Fruit fly (Drosophila melanogaster): ENCODE data around the gene CG18179.

CG18179 gene

DNA sequence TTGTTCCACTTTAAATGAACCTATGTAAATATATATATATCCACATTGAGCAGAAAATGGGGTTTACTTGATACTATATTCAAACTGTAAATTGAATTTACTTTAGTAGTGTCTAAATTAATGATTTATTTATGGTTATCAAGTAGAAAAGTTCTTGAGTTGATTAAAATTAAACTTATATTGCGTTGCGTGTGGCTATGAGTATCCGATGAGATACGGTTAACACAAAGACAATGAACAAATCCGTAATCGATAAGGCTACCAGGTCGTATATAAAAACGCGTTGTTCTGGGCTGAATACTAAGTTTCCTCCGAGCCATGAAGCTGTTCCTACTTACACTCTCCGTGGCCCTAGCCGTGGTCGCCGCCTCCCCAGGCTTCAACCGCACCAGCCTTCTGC lies at the start of gene CG18179:
CG18179 (plus strand) TSS at position 301 of the 400 bp plus-strand sequence.
- peak; percentile 16 for TF ChIP-seq svp (GFP tag)
- no peak for TF ChIP-seq eg (GFP tag; IDR thresholded peaks at IDR 0.05)
- TF ChIP-seq CG11902 (GFP tag; optimal IDR thresholded peaks at IDR 0.05) = no peak
- no peak for TF ChIP-seq Sox14 (GFP tag; optimal IDR thresholded peaks at IDR 0.05)

DNA sequence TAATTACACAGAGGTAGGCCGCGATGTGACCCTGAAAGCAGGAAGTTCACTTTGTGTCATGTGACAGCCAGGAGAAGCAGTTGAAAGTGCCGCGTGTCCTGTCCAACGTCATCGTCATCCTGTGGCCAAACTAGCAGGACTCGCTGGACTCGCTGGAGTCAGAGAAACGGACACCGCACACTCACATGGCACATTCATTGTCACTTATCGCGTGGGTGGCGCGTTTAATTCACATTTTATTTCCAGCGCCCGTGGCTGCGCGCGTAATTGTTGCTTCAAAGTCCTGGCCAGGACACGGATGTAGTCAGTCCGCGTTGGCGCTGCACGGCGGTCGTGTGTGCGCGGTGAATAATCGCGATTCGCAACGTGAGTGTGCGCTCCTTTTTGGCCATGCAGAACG lies 41.6 kb upstream of the CG18179 start, which contains the start of gene Tmc:
Tmc (plus strand) TSS at position 301 of the 400 bp plus-strand sequence.
- no peak for TF ChIP-seq fd59A (GFP tag; optimal IDR thresholded peaks at IDR 0.05)
- no peak for TF ChIP-seq CG11294 (GFP tag; IDR thresholded peaks at IDR 0.05)
- no peak for TF ChIP-seq Hr39 (GFP tag; optimal IDR thresholded peaks at IDR 0.05)

DNA sequence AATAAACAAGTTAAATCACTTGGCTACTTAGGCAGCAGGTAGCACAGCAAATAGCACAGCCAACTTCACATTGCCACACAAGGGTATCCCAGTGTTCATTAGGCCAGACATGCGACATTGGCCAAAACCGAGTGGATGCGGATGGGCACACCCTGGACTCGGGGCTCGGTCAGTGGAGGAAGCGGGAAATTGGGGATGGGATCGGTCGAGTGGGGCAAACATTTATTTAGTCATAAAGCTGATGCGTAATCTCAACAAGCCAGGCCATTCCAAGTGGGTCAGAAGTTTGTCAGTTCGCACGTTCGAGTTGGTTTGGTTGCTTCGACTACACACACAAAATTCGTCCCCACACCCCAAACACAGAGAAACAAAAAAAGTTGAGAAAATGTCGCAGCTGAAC lies 40.4 kb upstream of the CG18179 start, which contains the start of gene CG3222:
CG3222 (plus strand) TSS at position 301 of the 400 bp plus-strand sequence.
- TF ChIP-seq CG15336 (GFP tag; IDR thresholded peaks at IDR 0.05) (no peak), CG8632 (GFP tag; optimal IDR thresholded peaks at IDR 0.05) (no peak), vri (GFP tag; optimal IDR thresholded peaks at IDR 0.05) (no peak), CG8119 (GFP tag; IDR thresholded peaks at IDR 0.05) (no peak), Hr38 (GFP tag; optimal IDR thresholded peaks at IDR 0.05) (no peak), OdsH (GFP tag; optimal IDR thresholded peaks at IDR 0.05) (no peak), ss (GFP tag; optimal IDR thresholded peaks at IDR 0.05) (no peak), Hr39 (GFP tag; optimal IDR thresholded peaks at IDR 0.05) (no peak), CG6792 (GFP tag; optimal IDR thresholded peaks at IDR 0.05) (no peak), acj6 (GFP tag; optimal IDR thresholded peaks at IDR 0.05) (no peak), CG7368 (GFP tag; optimal IDR thresholded peaks at IDR 0.05) (no peak), Smox (GFP tag; optimal IDR thresholded peaks at IDR 0.05) (no peak), CG8319 (GFP tag; optimal IDR thresholded peaks at IDR 0.05) (no peak), Sox15 (GFP tag; optimal IDR thresholded peaks at IDR 0.05) (no peak)

DNA sequence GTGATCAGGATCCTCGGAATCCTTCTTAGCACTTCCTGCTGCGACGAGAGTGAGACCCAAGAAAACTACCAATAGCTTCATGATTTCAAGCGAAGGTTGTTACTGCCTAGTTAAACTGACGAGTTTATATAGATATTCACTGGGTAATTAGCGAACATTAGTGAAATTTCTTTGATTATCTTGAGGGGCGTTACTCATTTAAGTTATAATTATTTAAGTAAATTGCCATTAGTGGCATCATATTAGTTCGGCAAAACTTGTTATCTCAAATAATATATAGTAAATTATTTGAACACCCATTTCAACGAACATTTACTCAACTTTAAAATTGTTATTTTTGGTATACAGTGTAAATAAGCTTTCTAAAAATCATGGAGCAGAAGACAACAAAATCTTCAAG lies 37.8 kb upstream of the CG18179 start, which contains the start of the genes CG3088 and CG3306:
CG3088 (minus strand) TSS at position 101 of the 400 bp plus-strand sequence.
CG3306 (plus strand) TSS at position 299 of the 400 bp plus-strand sequence.
- no peak for TF ChIP-seq pdm3 (GFP tag; optimal IDR thresholded peaks at IDR 0.05)
- TF ChIP-seq CG6163 (GFP tag; IDR thresholded peaks at IDR 0.05) = no peak
- TF ChIP-seq spab (GFP tag; optimal IDR thresholded peaks at IDR 0.05) = no peak
- TF ChIP-seq CG8119 (GFP tag; IDR thresholded peaks at IDR 0.05) = no peak
- no peak for TF ChIP-seq fkh (GFP tag; optimal IDR thresholded peaks at IDR 0.05)

DNA sequence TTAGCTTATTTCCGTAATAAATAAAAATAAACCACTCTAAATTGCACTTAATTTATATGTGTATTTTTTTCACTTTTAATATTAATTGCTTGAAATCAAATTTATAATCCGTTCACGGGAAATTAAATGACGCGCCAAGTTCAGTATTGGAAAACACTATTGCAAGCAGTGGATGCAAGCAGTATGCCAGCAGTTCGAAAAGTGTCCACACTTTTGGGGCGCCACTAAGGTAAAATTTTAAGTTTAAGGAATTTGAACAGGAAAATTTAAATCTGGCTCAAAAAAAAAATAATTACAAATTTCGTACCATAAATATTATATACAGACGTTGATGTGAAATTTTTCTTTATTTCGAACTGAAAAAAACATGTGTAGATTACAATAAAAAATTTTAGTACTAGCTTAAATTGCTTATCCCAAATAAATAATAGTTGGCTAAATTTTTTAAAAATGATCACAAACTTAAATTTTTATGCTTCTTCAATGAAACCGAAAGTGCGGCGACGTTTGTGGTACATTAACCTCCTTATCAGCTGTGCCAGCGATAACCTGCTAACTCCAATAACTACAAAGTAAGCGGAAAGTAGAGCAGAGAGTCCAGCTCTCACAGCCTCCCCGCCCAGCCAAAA lies 25.0 kb upstream of the CG18179 start:
- TF ChIP-seq cyc (GFP tag; optimal IDR thresholded peaks at IDR 0.05) = peak; percentile 64
- TF ChIP-seq lz (GFP tag; optimal IDR thresholded peaks at IDR 0.05) = peak; percentile 27
- TF ChIP-seq eg (GFP tag; IDR thresholded peaks at IDR 0.05) = no peak
- TF ChIP-seq ss (GFP tag; optimal IDR thresholded peaks at IDR 0.05) = no peak
- TF ChIP-seq CG11902 (GFP tag; optimal IDR thresholded peaks at IDR 0.05) = peak; percentile 20
- TF ChIP-seq Blimp-1 (GFP tag; optimal IDR thresholded peaks at IDR 0.05) = peak; percentile 75
- TF ChIP-seq fkh (GFP tag; optimal IDR thresholded peaks at IDR 0.05) = no peak
- TF ChIP-seq CG3919 (GFP tag; optimal IDR thresholded peaks at IDR 0.05) = peak; percentile 19

DNA sequence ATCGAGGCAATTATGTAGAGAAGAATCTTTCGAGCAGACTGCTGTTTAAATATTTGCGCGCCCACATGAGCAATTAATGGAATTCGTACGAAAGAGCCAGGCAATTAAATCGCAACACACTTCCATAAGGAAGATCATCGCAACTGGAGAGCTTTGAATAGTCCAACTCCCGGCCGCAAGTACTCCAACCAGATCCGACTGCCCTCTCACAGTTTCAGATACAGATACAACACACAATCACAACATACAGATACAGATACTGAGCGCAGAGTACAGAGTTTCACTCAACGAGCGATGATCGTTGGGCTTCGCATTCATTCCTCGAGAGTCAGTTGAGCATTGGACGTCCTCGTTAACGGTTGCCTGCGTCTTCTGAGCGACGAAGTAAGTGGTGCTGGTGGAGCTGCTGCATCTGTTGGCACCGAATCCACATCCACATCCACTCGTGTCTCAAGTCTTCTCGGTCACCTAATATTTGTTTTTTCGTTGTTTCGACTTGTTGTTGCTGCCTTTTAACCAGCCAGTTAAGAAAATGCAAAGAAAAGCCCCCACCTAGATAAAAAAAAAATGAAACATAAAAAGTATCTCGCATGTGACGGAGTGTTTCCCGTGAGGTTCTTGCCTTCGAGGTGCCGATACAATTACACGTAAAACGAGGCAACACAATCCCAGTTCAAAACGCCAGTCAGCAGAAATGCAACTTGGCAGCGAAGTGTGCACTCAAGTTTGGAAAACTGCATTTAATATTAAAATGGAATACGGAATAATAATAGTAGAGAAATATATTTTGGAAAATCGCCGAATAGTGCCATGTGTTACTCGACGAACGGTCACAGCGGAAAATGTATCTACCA lies 24.3 kb upstream of the CG18179 start, which contains the start of gene LanB2:
LanB2 (plus strand) TSS at position 326 of the 854 bp plus-strand sequence.
- TF ChIP-seq OdsH (GFP tag; optimal IDR thresholded peaks at IDR 0.05) (no peak), esn (GFP tag; optimal IDR thresholded peaks at IDR 0.05) (peak; percentile 8), CG1621 (tag; optimal IDR thresholded peaks at IDR 0.05) (peak; percentile 39), CG6276 (GFP tag; optimal IDR thresholded peaks at IDR 0.05) (no peak), CG34406 (GFP tag; optimal IDR thresholded peaks at IDR 0.05) (peak; percentile 6), salr (GFP tag; optimal IDR thresholded peaks at IDR 0.05) (no peak), CG8319 (GFP tag; optimal IDR thresholded peaks at IDR 0.05) (no peak), CG3919 (GFP tag; optimal IDR thresholded peaks at IDR 0.05) (no peak), CG11294 (GFP tag; IDR thresholded peaks at IDR 0.05) (no peak), Eip78C (GFP tag) (peak; percentile 67), CG15336 (GFP tag; IDR thresholded peaks at IDR 0.05) (peak; percentile 30; the same call in 1 of the 2 replicates), acj6 (GFP tag; optimal IDR thresholded peaks at IDR 0.05) (no peak), Gug (GFP tag; IDR thresholded peaks at IDR 0.05) (no peak), Hr4 (GFP tag; optimal IDR thresholded peaks at IDR 0.05) (no peak), fd59A (GFP tag; optimal IDR thresholded peaks at IDR 0.05) (no peak), CG11762 (GFP tag; optimal IDR thresholded peaks at IDR 0.05; ENCODE audit: insufficient read depth) (no peak), fkh (GFP tag; optimal IDR thresholded peaks at IDR 0.05) (peak; percentile 80), ss (GFP tag; optimal IDR thresholded peaks at IDR 0.05) (peak; percentile 12 to 53), CG9139 (GFP tag; optimal IDR thresholded peaks at IDR 0.05) (peak; percentile 27), vri (GFP tag; optimal IDR thresholded peaks at IDR 0.05) (peak; percentile 15), Hr38 (GFP tag; optimal IDR thresholded peaks at IDR 0.05) (no peak)

Measured in whole organism, prepupa.